Fruit fly (Drosophila melanogaster): Measurements from ENCODE around the gene CG10969.

The CG10969 gene

DNA sequence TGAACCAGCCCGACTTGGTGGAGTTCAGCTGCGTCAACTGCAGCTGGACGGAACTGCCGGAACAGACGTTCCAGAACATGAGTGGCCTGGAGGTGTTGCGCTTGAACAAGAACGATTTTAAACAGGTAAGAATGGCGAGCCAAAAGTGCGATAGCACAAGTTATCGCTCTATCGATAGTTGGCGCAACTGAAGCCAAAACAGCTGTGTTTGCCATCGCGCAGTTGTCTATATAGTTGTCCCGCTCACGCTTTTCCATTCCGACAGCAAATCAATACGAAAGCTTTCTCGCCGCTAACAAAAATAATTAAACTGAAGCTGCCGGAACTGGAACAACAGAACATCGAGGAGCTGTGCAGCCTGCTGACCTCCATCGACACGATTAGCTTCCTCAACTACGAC lies 13.6 kb upstream of the CG10969 start (continued):
- TF ChIP-seq gcm (GFP tag; optimal IDR thresholded peaks at IDR 0.05) (no peak), ro (GFP tag; IDR thresholded peaks at IDR 0.05) (no peak), CkIIα-i1 (GFP tag; IDR thresholded peaks at IDR 0.05) (no peak), fd3F (GFP tag; optimal IDR thresholded peaks at IDR 0.05) (no peak), D (optimal IDR thresholded peaks at IDR 0.05) (no peak), D (GFP tag; optimal IDR thresholded peaks at IDR 0.05) (no peak), nerfin-2 (GFP tag; IDR thresholded peaks at IDR 0.05; ENCODE audit: partially characterized antibody) (peak; percentile 70; the same call in 1 of the 2 replicates), CG12659 (GFP tag; optimal IDR thresholded peaks at IDR 0.05) (peak; percentile 51), CG32767 (GFP tag; IDR thresholded peaks at IDR 0.05) (0 out of 2 replicates have a peak, but pooled peaks have one; percentile 19), dati (GFP tag; IDR thresholded peaks at IDR 0.05) (no peak), CG6813 (GFP tag; optimal IDR thresholded peaks at IDR 0.05) (no peak), tx (GFP tag; optimal IDR thresholded peaks at IDR 0.05) (no peak), exex (tag; optimal IDR thresholded peaks at IDR 0.05) (peak; percentile 11), gt (GFP tag; IDR thresholded peaks at IDR 0.05) (no peak), HmgD (GFP tag; optimal IDR thresholded peaks at IDR 0.05) (peak; percentile 21), CHES-1-like (GFP tag; optimal IDR thresholded peaks at IDR 0.05) (no peak), sug (tag; optimal IDR thresholded peaks at IDR 0.05) (peak; percentile 24), crp (GFP tag; optimal IDR thresholded peaks at IDR 0.05) (peak; percentile 23 to 95), bab2 (GFP tag; optimal IDR thresholded peaks at IDR 0.05) (no peak), mirr (GFP tag; optimal IDR thresholded peaks at IDR 0.05) (no peak), HLH4C (GFP tag; IDR thresholded peaks at IDR 0.05; ENCODE audit: partially characterized antibody) (peak; percentile 89), CG32532 (GFP tag; IDR thresholded peaks at IDR 0.05) (no peak), Rfx (GFP tag; IDR thresholded peaks at IDR 0.05) (peak; percentile 41; the same call in 1 of the 2 replicates), pb (GFP tag; optimal IDR thresholded peaks at IDR 0.05) (no peak), Sry-β (GFP tag; optimal IDR thresholded peaks at IDR 0.05) (no peak), CG15514 (GFP tag; optimal IDR thresholded peaks at IDR 0.05) (peak; percentile 73), BEAF-32 (GFP tag; optimal IDR thresholded peaks at IDR 0.05) (peak; percentile 82), Dbx (GFP tag; IDR thresholded peaks at IDR 0.05) (no peak), wdn (GFP tag; IDR thresholded peaks at IDR 0.05) (no peak), onecut (GFP tag; IDR thresholded peaks at IDR 0.05) (peak; percentile 98), CG34422 (GFP tag; IDR thresholded peaks at IDR 0.05) (peak; percentile 49; the same call in 1 of the 3 replicates), Hmr (GFP tag; optimal IDR thresholded peaks at IDR 0.05) (peak; percentile 41), kay (GFP tag; optimal IDR thresholded peaks at IDR 0.05) (no peak), Awh (GFP tag; IDR thresholded peaks at IDR 0.05) (no peak), gem (tag; optimal IDR thresholded peaks at IDR 0.05) (no peak), Dfd (GFP tag; optimal IDR thresholded peaks at IDR 0.05) (no peak), btn (GFP tag; optimal IDR thresholded peaks at IDR 0.05) (no peak), CG12236 (GFP tag; optimal IDR thresholded peaks at IDR 0.05) (no peak), ci (GFP tag; IDR thresholded peaks at IDR 0.05) (0 out of 3 replicates have a peak, but pooled peaks have one; percentile 23), CG3407 (GFP tag; optimal IDR thresholded peaks at IDR 0.05) (no peak), org-1 (GFP tag; optimal IDR thresholded peaks at IDR 0.05) (no peak), CG7372 (GFP tag; IDR thresholded peaks at IDR 0.05) (0 out of 2 replicates have a peak, but pooled peaks have one; percentile 19), hbn (GFP tag; IDR thresholded peaks at IDR 0.05; ENCODE audit: partially characterized antibody) (peak; percentile 84), ase (GFP tag; IDR thresholded peaks at IDR 0.05) (no peak), nmo (GFP tag; optimal IDR thresholded peaks at IDR 0.05) (peak; percentile 6), amos (GFP tag; IDR thresholded peaks at IDR 0.05; ENCODE audit: partially characterized antibody) (peak; percentile 87; the same call in 1 of the 2 replicates), gcm2 (GFP tag; optimal IDR thresholded peaks at IDR 0.05) (no peak), CG2116 (GFP tag; optimal IDR thresholded peaks at IDR 0.05) (peak; percentile 29), Bteb2 (GFP tag; optimal IDR thresholded peaks at IDR 0.05) (no peak), Lhr (GFP tag; optimal IDR thresholded peaks at IDR 0.05) (peak; percentile 39), CG4328 (GFP tag; optimal IDR thresholded peaks at IDR 0.05) (no peak)
